Fruit fly (Drosophila melanogaster) S2 (cell line): ENCODE results near the gene chinmo.

ENCODE experiments used
- CG8478 ChIP-seq: fragments of >200 bp; optimal IDR thresholded peaks from 2 replicates; lab custom pipeline; 2018
- CTCF ChIP-seq, 2 experiments: fragments of >200 bp; optimal IDR thresholded peaks; 2 replicates each; lab custom pipeline; 2018

dm6 chr2L:1646499-1646898 lies 4.6 kb upstream of the chinmo start:
- TF ChIP-seq CG8478 (lab: Kevin White, UChicago) (no peak), CTCF (optimal IDR thresholded peaks at IDR 0.05; lab: Kevin White, UChicago) (no peak)
